Fruit fly (Drosophila melanogaster): ENCODE measurements around the gene CG8851.

CG8851 gene

dm6 chr2L:3566532-3566931 is 47.1 kb downstream of the CG8851 start:
- TF ChIP-seq psq (optimal IDR thresholded peaks at IDR 0.05): no peak
- TF ChIP-seq Dll (optimal IDR thresholded peaks at IDR 0.05): no peak

dm6 chr2L:3567394-3567793 is 47.9 kb downstream of the CG8851 start:
- no peak for TF ChIP-seq usp (GFP tag; optimal IDR thresholded peaks at IDR 0.05)
- TF ChIP-seq pan (optimal IDR thresholded peaks at IDR 0.05): no peak
- TF ChIP-seq EcR (GFP tag; optimal IDR thresholded peaks at IDR 0.05): no peak
- TF ChIP-seq psq (optimal IDR thresholded peaks at IDR 0.05): no peak
- TF ChIP-seq Dll (optimal IDR thresholded peaks at IDR 0.05): no peak
- no peak for TF ChIP-seq CG8478 (optimal IDR thresholded peaks at IDR 0.05)

dm6 chr2L:3569892-3570291 is 50.4 kb downstream of the CG8851 start:
- TF ChIP-seq pan (optimal IDR thresholded peaks at IDR 0.05) (no peak), EcR (GFP tag; optimal IDR thresholded peaks at IDR 0.05) (no peak), usp (GFP tag; optimal IDR thresholded peaks at IDR 0.05) (no peak), CG8478 (optimal IDR thresholded peaks at IDR 0.05) (no peak), Dll (optimal IDR thresholded peaks at IDR 0.05) (no peak), psq (optimal IDR thresholded peaks at IDR 0.05) (no peak)

- TF ChIP-seq CG8478 (optimal IDR thresholded peaks at IDR 0.05): no peak
- TF ChIP-seq EcR (GFP tag; optimal IDR thresholded peaks at IDR 0.05): no peak
- no peak for TF ChIP-seq pan (optimal IDR thresholded peaks at IDR 0.05)
- no peak for TF ChIP-seq usp (GFP tag; optimal IDR thresholded peaks at IDR 0.05)
- TF ChIP-seq Dll (optimal IDR thresholded peaks at IDR 0.05): no peak
- no peak for TF ChIP-seq psq (optimal IDR thresholded peaks at IDR 0.05)
Observed at dm6 chr2L:3570566-3570965, 51.1 kb downstream of the CG8851 start.

- TF ChIP-seq usp (GFP tag; optimal IDR thresholded peaks at IDR 0.05) (no peak), CG8478 (optimal IDR thresholded peaks at IDR 0.05) (no peak), Dll (optimal IDR thresholded peaks at IDR 0.05) (no peak), psq (optimal IDR thresholded peaks at IDR 0.05) (no peak)
Observed at dm6 chr2L:3571457-3571856, 52.0 kb downstream of the CG8851 start.

Data from whole organism.